Fruit fly (Drosophila melanogaster): Measurements from ENCODE around the gene Jupiter.

DNA sequence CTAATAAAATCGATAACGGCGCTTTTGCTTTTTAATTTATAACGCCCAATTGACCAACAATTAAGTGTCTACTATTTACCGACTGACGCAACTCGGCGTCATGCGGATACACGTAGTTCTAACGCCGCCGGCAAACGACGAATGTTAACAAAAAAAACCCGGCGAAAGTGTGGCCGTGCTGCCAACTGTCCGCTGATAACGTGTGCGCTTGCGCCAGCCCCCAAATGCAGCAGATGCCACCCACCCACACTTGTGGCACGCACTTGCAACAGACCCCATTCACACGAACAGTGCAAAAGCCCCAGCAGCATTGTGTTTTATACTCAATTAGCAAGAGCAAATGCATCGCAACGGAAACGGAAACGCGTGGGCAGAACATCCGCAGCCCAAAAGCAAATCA, 56.6 kb downstream of the Jupiter start:
- TF ChIP-seq h (GFP tag; optimal IDR thresholded peaks at IDR 0.05) (no peak), fru (GFP tag; optimal IDR thresholded peaks at IDR 0.05) (no peak), brk (GFP tag; optimal IDR thresholded peaks at IDR 0.05) (no peak), psq (GFP tag; optimal IDR thresholded peaks at IDR 0.05) (no peak), Myc (optimal IDR thresholded peaks at IDR 0.05) (no peak), usp (GFP tag; optimal IDR thresholded peaks at IDR 0.05) (no peak), CrebA (GFP tag; optimal IDR thresholded peaks at IDR 0.05; ENCODE audit: borderline replicate concordance) (no peak), pan (optimal IDR thresholded peaks at IDR 0.05) (no peak), HLH106 (tag; optimal IDR thresholded peaks at IDR 0.05) (no peak), OdsH (GFP tag; optimal IDR thresholded peaks at IDR 0.05) (no peak), Vsx2 (GFP tag; optimal IDR thresholded peaks at IDR 0.05; ENCODE audit: partially characterized antibody) (no peak), lola (GFP tag; optimal IDR thresholded peaks at IDR 0.05) (no peak), Hr78 (GFP tag; optimal IDR thresholded peaks at IDR 0.05) (no peak)

All from whole organism, wandering third instar larva.